Fruit fly (Drosophila melanogaster): ENCODE results near the gene CG4036.

The CG4036 gene

dm6 chr2L:9782176-9782581 is 8.5 kb upstream of the CG4036 start, which contains the start of gene IP3K1 (continued):
- TF ChIP-seq CG14860 (GFP tag; IDR thresholded peaks at IDR 0.05; ENCODE audit: partially characterized antibody) = no peak
- TF ChIP-seq HmgD (GFP tag; optimal IDR thresholded peaks at IDR 0.05) = peak; percentile 53
- TF ChIP-seq gsb-n (tag; optimal IDR thresholded peaks at IDR 0.05) = peak; percentile 76
- no peak for TF ChIP-seq CG1602 (GFP tag; optimal IDR thresholded peaks at IDR 0.05)
- TF ChIP-seq Dek (tag; optimal IDR thresholded peaks at IDR 0.05) = no peak
- peak; percentile 17 for TF ChIP-seq CG13775 (GFP tag; optimal IDR thresholded peaks at IDR 0.05)
- no peak for TF ChIP-seq slp2 (GFP tag; optimal IDR thresholded peaks at IDR 0.05)
- no peak for TF ChIP-seq Aef1 (GFP tag; IDR thresholded peaks at IDR 0.05)
- TF ChIP-seq MESR4 (GFP tag; optimal IDR thresholded peaks at IDR 0.05) = no peak
- peak; percentile 72 for TF ChIP-seq CG17912 (GFP tag; optimal IDR thresholded peaks at IDR 0.05)
- no peak for TF ChIP-seq CG8765 (GFP tag; IDR thresholded peaks at IDR 0.05)
- TF ChIP-seq ERR (GFP tag; optimal IDR thresholded peaks at IDR 0.05) = peak; percentile 28
- no peak for TF ChIP-seq CG32767 (GFP tag; IDR thresholded peaks at IDR 0.05)
- TF ChIP-seq gem (tag; optimal IDR thresholded peaks at IDR 0.05) = no peak
- TF ChIP-seq CG1024 (GFP tag; IDR thresholded peaks at IDR 0.05) = peak; percentile 3; the same call in 1 of the 2 replicates
- no peak for TF ChIP-seq CG10654 (GFP tag; optimal IDR thresholded peaks at IDR 0.05)
- TF ChIP-seq row (GFP tag; IDR thresholded peaks at IDR 0.05) = no peak
- TF ChIP-seq CG4404 (GFP tag; IDR thresholded peaks at IDR 0.05) = no peak
- no peak for TF ChIP-seq ab (GFP tag; optimal IDR thresholded peaks at IDR 0.05)
- no peak for TF ChIP-seq Spps (tag; optimal IDR thresholded peaks at IDR 0.05)
- no peak for TF ChIP-seq CG3726 (GFP tag; IDR thresholded peaks at IDR 0.05)
- peak; percentile 27 for TF ChIP-seq dmrt99B (tag; optimal IDR thresholded peaks at IDR 0.05)
- TF ChIP-seq gt (GFP tag; IDR thresholded peaks at IDR 0.05) = no peak
- no peak for TF ChIP-seq Oaz (GFP tag; IDR thresholded peaks at IDR 0.05)
- no peak for TF ChIP-seq CG5245 (GFP tag; optimal IDR thresholded peaks at IDR 0.05)
- TF ChIP-seq bowl (GFP tag; IDR thresholded peaks at IDR 0.05) = peak; percentile 61; the same call in 1 of the 2 replicates
- TF ChIP-seq trem (tag; optimal IDR thresholded peaks at IDR 0.05) = peak; percentile 33
- TF ChIP-seq CG15479 (GFP tag; optimal IDR thresholded peaks at IDR 0.05) = no peak
- TF ChIP-seq CG3281 (GFP tag; optimal IDR thresholded peaks at IDR 0.05) = peak; percentile 54
- TF ChIP-seq p53 (GFP tag; optimal IDR thresholded peaks at IDR 0.05) = no peak
- peak; percentile 63 for TF ChIP-seq CG15514 (GFP tag; optimal IDR thresholded peaks at IDR 0.05)
- no peak for TF ChIP-seq zf30C (GFP tag; optimal IDR thresholded peaks at IDR 0.05)
- TF ChIP-seq CG7839 (tag; optimal IDR thresholded peaks at IDR 0.05) = peak; percentile 17
- no peak for TF ChIP-seq CG10209 (GFP tag; optimal IDR thresholded peaks at IDR 0.05)
- TF ChIP-seq CG12299 (tag; optimal IDR thresholded peaks at IDR 0.05) = peak; percentile 25
- TF ChIP-seq Dfd (GFP tag; optimal IDR thresholded peaks at IDR 0.05) = no peak
- TF ChIP-seq phol (tag; optimal IDR thresholded peaks at IDR 0.05) = no peak
- no peak for TF ChIP-seq jing (GFP tag; optimal IDR thresholded peaks at IDR 0.05)
- TF ChIP-seq Kr (GFP tag; optimal IDR thresholded peaks at IDR 0.05) = no peak
- TF ChIP-seq ranshi (GFP tag; IDR thresholded peaks at IDR 0.05) = no peak; the same call in 1 of the 2 replicates
- TF ChIP-seq CG9609 (GFP tag; optimal IDR thresholded peaks at IDR 0.05) = no peak
- no peak for TF ChIP-seq pan (optimal IDR thresholded peaks at IDR 0.05)
- peak in 1 of 2 experiments; percentile 46 for TF ChIP-seq pan (GFP tag; optimal IDR thresholded peaks at IDR 0.05 in 1 of 2, IDR thresholded peaks at IDR 0.05 in 1 of 2)
- TF ChIP-seq z (GFP tag; IDR thresholded peaks at IDR 0.05) = 0 out of 3 replicates have a peak, but pooled peaks have one; percentile 40
- TF ChIP-seq knrl (GFP tag; IDR thresholded peaks at IDR 0.05; ENCODE audit: partially characterized antibody) = no peak
- TF ChIP-seq CG3407 (GFP tag; optimal IDR thresholded peaks at IDR 0.05) = no peak
- TF ChIP-seq Neu2 (GFP tag; optimal IDR thresholded peaks at IDR 0.05; ENCODE audit: borderline replicate concordance) = no peak
- peak; percentile 27 for TF ChIP-seq bcd (GFP tag; optimal IDR thresholded peaks at IDR 0.05)
- TF ChIP-seq CG1233 (GFP tag; optimal IDR thresholded peaks at IDR 0.05) = no peak
- TF ChIP-seq luna (GFP tag; optimal IDR thresholded peaks at IDR 0.05) = no peak
- no peak for TF ChIP-seq dati (GFP tag; IDR thresholded peaks at IDR 0.05)
- no peak for TF ChIP-seq Six4 (GFP tag; optimal IDR thresholded peaks at IDR 0.05)

All from whole organism, embryonic.